Worm (Caenorhabditis elegans) whole organism, L1 larva: ENCODE measurements around the gene C05A2.4.
A peak's percentile ranks its signal among the peaks of the same experiment; 100 is the strongest.

Experiments used
- C04F5.9 ChIP-seq: sonication (generic microtip); optimal IDR thresholded peaks from 2 replicates; lab custom pipeline; 2016; ENCODE audit warnings: missing genetic modification characterization, missing compliant biosample characterization
- C16A3.4 ChIP-seq: fragments of 150-350 bp; optimal IDR thresholded peaks from 2 replicates; lab custom pipeline; 2014; ENCODE audit warnings: missing biosample characterization, missing genetic modification characterization
- ama-1 ChIP-seq: fragments of 150-350 bp; optimal IDR thresholded peaks from 2 replicates; lab custom pipeline; 2014
- blmp-1 ChIP-seq: fragments of 150-350 bp; optimal IDR thresholded peaks from 2 replicates; lab custom pipeline; 2014; ENCODE audit warnings: missing biosample characterization, missing genetic modification characterization
- ceh-63 ChIP-seq: fragments of 200-800 bp; sonication (Bioruptor generic); optimal IDR thresholded peaks from 2 replicates; lab custom pipeline; 2018; ENCODE audit warnings: mild to moderate bottlenecking, missing genetic modification characterization, missing compliant biosample characterization
- ceh-88 ChIP-seq: fragments of 200-800 bp; sonication (Bioruptor generic); IDR thresholded peaks from 2 replicates; pipeline ENCODE4 v1.3.6; 2022; ENCODE audit warnings: missing genetic modification characterization, missing compliant biosample characterization
- efl-1 ChIP-seq, 4 experiments: fragments of 150-350 bp; optimal IDR thresholded peaks in 3 of 4; peaks in 1 of 4; 1 replicate in 1 of 4; 2 replicates in 3 of 4; lab custom pipeline; 2014; ENCODE audit warnings: missing biosample characterization in 2 of 4, missing genetic modification characterization in 2 of 4, missing genetic modification reagents in 2 of 4
- elt-2 ChIP-seq: sonication (generic microtip); optimal IDR thresholded peaks from 2 replicates; lab custom pipeline; 2016; ENCODE audit warnings: missing genetic modification characterization, mild to moderate bottlenecking, inconsistent platforms, missing compliant biosample characterization, missing genetic modification reagents
- elt-3 ChIP-seq, 6 experiments: fragments of 150-350 bp in 1 of 6; sonication (generic microtip); optimal IDR thresholded peaks; 2 replicates each; lab custom pipeline; 2017 to 2018; ENCODE audit warnings: missing biosample characterization in 6 of 6, missing genetic modification characterization in 6 of 6, inconsistent platforms in 1 of 6
- ets-5 ChIP-seq: fragments of 200-800 bp; sonication (Bioruptor generic); IDR thresholded peaks from 2 replicates; pipeline ENCODE4 v1.3.6; 2022; ENCODE audit warnings: missing genetic modification characterization, missing compliant biosample characterization
- fkh-8 ChIP-seq: sonication (generic microtip); optimal IDR thresholded peaks from 2 replicates; lab custom pipeline; 2016; ENCODE audit warnings: mild to moderate bottlenecking, missing genetic modification characterization, missing compliant biosample characterization
- fos-1 ChIP-seq: fragments of 150-350 bp; optimal IDR thresholded peaks from 2 replicates; lab custom pipeline; 2014; ENCODE audit warnings: missing biosample characterization, missing genetic modification characterization
- hlh-4 ChIP-seq: sonication (generic microtip); optimal IDR thresholded peaks from 2 replicates; lab custom pipeline; 2016; ENCODE audit warnings: mild to moderate bottlenecking, missing genetic modification characterization, missing compliant biosample characterization
- hpl-2 ChIP-seq: fragments of 150-350 bp; optimal IDR thresholded peaks from 2 replicates; lab custom pipeline; 2014; ENCODE audit warnings: missing biosample characterization, missing genetic modification reagents, missing genetic modification characterization
- jun-1 ChIP-seq: fragments of 150-350 bp; optimal IDR thresholded peaks from 2 replicates; lab custom pipeline; 2014; ENCODE audit warnings: missing biosample characterization, missing genetic modification reagents, missing genetic modification characterization
- lin-14 ChIP-seq: fragments of 200-800 bp; sonication (Bioruptor generic); optimal IDR thresholded peaks from 2 replicates; lab custom pipeline; 2018; ENCODE audit warnings: mild to moderate bottlenecking, missing genetic modification characterization, moderate library complexity, missing compliant biosample characterization
- lin-35 ChIP-seq, 2 experiments: fragments of 150-350 bp; optimal IDR thresholded peaks; 2 replicates each; lab custom pipeline; 2014; ENCODE audit warnings: missing biosample characterization in 2 of 2, missing genetic modification characterization in 2 of 2, missing genetic modification reagents in 2 of 2
- lsy-2 ChIP-seq, 2 experiments: fragments of 150-350 bp; optimal IDR thresholded peaks; 2 replicates each; lab custom pipeline; 2014; ENCODE audit warnings: missing biosample characterization in 2 of 2, missing genetic modification characterization in 2 of 2
- mdl-1 ChIP-seq, 2 experiments: fragments of 150-350 bp; optimal IDR thresholded peaks; 2 replicates each; lab custom pipeline; 2014 to 2017; ENCODE audit warnings: missing biosample characterization in 2 of 2, missing genetic modification characterization in 2 of 2, inconsistent platforms in 1 of 2
- nhr-11 ChIP-seq: fragments of 150-350 bp; optimal IDR thresholded peaks from 2 replicates; lab custom pipeline; 2014; ENCODE audit warnings: missing biosample characterization, missing genetic modification characterization
- nhr-19 ChIP-seq: fragments of 200-800 bp; sonication (Bioruptor generic); conservative IDR thresholded peaks from 2 replicates; pipeline ENCODE4 v1.3.6; 2022; ENCODE audit warnings: missing genetic modification characterization, missing compliant biosample characterization
- nhr-20 ChIP-seq: sonication (generic microtip); optimal IDR thresholded peaks from 2 replicates; lab custom pipeline; 2016; ENCODE audit warnings: mild to moderate bottlenecking, missing genetic modification characterization, missing compliant biosample characterization
- nhr-237 ChIP-seq: fragments of 150-350 bp; optimal IDR thresholded peaks from 2 replicates; lab custom pipeline; 2014; ENCODE audit warnings: missing biosample characterization, missing genetic modification characterization
- nhr-47 ChIP-seq: sonication (generic microtip); optimal IDR thresholded peaks from 2 replicates; lab custom pipeline; 2016; ENCODE audit warnings: mild to moderate bottlenecking, missing genetic modification characterization, moderate library complexity, missing compliant biosample characterization
- nhr-71 ChIP-seq: sonication (generic microtip); optimal IDR thresholded peaks from 2 replicates; lab custom pipeline; 2016; ENCODE audit warnings: mild to moderate bottlenecking, missing genetic modification characterization, moderate library complexity, missing compliant biosample characterization
- nhr-85 ChIP-seq: sonication (generic microtip); peaks from one replicate; lab custom pipeline; 2016; ENCODE audit warnings: missing genetic modification characterization, inconsistent platforms, missing compliant biosample characterization
- nhr-90 ChIP-seq: sonication (generic microtip); optimal IDR thresholded peaks from 2 replicates; lab custom pipeline; 2016; ENCODE audit warnings: mild to moderate bottlenecking, missing genetic modification characterization, missing compliant biosample characterization; ENCODE audit not compliant: poor library complexity
- skn-1 ChIP-seq: fragments of 150-350 bp; optimal IDR thresholded peaks from 2 replicates; lab custom pipeline; 2014; ENCODE audit warnings: missing biosample characterization, missing genetic modification characterization
- snpc-4 ChIP-seq: fragments of 150-350 bp; optimal IDR thresholded peaks from 2 replicates; lab custom pipeline; 2014; ENCODE audit warnings: missing biosample characterization, missing genetic modification characterization
- snu-23 ChIP-seq: sonication (generic microtip); optimal IDR thresholded peaks from 2 replicates; lab custom pipeline; 2016; ENCODE audit warnings: missing genetic modification characterization, missing compliant biosample characterization
- swsn-7 ChIP-seq: sonication (generic microtip); optimal IDR thresholded peaks from 2 replicates; lab custom pipeline; 2016; ENCODE audit warnings: missing genetic modification characterization, missing compliant biosample characterization
- tbx-2 ChIP-seq: sonication (generic microtip); optimal IDR thresholded peaks from 2 replicates; lab custom pipeline; 2016; ENCODE audit warnings: missing genetic modification characterization, missing compliant biosample characterization
- unc-130 ChIP-seq: fragments of 150-350 bp; optimal IDR thresholded peaks from 2 replicates; lab custom pipeline; 2017; ENCODE audit warnings: missing biosample characterization, missing genetic modification characterization, inconsistent platforms
- unc-62 ChIP-seq: fragments of 150-350 bp; optimal IDR thresholded peaks from 2 replicates; lab custom pipeline; 2014; ENCODE audit warnings: missing biosample characterization, missing genetic modification reagents, missing genetic modification characterization
- xbp-1 ChIP-seq: sonication (generic microtip); optimal IDR thresholded peaks from 2 replicates; lab custom pipeline; 2016; ENCODE audit warnings: missing genetic modification characterization, missing compliant biosample characterization
- zag-1 ChIP-seq: fragments of 150-350 bp; optimal IDR thresholded peaks from 2 replicates; lab custom pipeline; 2014; ENCODE audit warnings: missing biosample characterization, missing genetic modification characterization

Gene C05A2.4

DNA sequence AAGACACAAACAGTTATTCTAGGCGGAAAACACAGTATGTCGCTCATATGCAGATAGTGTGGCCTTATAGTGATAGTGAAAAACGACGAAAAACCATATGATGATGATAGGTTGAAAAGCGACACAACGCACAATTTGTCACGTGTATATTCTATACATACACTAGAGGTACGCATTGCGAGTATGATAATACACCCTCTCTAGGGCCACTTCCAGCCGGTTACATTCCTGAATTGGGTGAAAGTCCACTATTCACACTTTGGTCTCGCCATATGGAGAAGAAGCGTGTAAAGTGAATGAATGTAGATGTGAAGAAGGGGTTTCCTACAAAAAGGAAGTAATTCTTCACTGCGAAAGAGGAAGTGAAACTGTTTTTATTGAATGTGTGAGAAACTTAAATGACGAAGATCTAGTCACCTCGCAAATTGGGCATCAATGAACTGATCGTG, 34.2 kb downstream of the C05A2.4 start:
- peak; percentile 84 for TF ChIP-seq nhr-20 (tag; lab: Kevin White, UChicago)
- TF ChIP-seq jun-1 = peak; percentile 43
- TF ChIP-seq hpl-2 (GFP tag; lab: Kevin White, UChicago) = peak; percentile 21
- TF ChIP-seq elt-3 (tag; optimal IDR thresholded peaks at IDR 0.05; lab: Kevin White, UChicago) = peak in 2 of 6 experiments; percentile 16 to 57
- peak; percentile 50 for TF ChIP-seq nhr-90 (tag; lab: Kevin White, UChicago)
- no peak for TF ChIP-seq ceh-63
- TF ChIP-seq nhr-85 (tag; lab: Kevin White, UChicago) = peak; percentile 85
- peak in 1 of 2 experiments; percentile 36 for TF ChIP-seq lsy-2 (tag; optimal IDR thresholded peaks at IDR 0.05; lab: Kevin White, UChicago)
- TF ChIP-seq mdl-1 (tag; optimal IDR thresholded peaks at IDR 0.05; lab: Kevin White, UChicago) = peak in 1 of 2 experiments; percentile 72
- no peak for TF ChIP-seq efl-1 (optimal IDR thresholded peaks at IDR 0.05; lab: Kevin White, UChicago)
- TF ChIP-seq efl-1 (GFP tag; optimal IDR thresholded peaks at IDR 0.05 in 1 of 2; lab: Kevin White, UChicago) = peak in 1 of 2 experiments; percentile 94
- peak; percentile 12 for TF ChIP-seq C16A3.4 (tag; lab: Kevin White, UChicago)
- TF ChIP-seq ets-5 (GFP tag; lab: Robert Waterston, UW) = no peak
- TF ChIP-seq nhr-237 = no peak
- TF ChIP-seq skn-1 (tag; lab: Kevin White, UChicago) = peak; percentile 12
- TF ChIP-seq lin-35 (GFP tag; optimal IDR thresholded peaks at IDR 0.05; lab: Kevin White, UChicago) = peak in 1 of 2 experiments; percentile 64
- peak; percentile 92 for TF ChIP-seq elt-2 (tag; lab: Kevin White, UChicago)
- TF ChIP-seq lin-14 (GFP tag; lab: Kevin White, UChicago) = peak; percentile 69
- peak; percentile 47 for TF ChIP-seq nhr-47
- no peak for TF ChIP-seq unc-62 (GFP tag; lab: Kevin White, UChicago)
- TF ChIP-seq unc-130 (tag; lab: Kevin White, UChicago) = no peak
- TF ChIP-seq blmp-1 (tag; lab: Kevin White, UChicago) = peak; percentile 68
- TF ChIP-seq nhr-19 = peak; percentile 34
- TF ChIP-seq tbx-2 = peak; percentile 47
- peak; percentile 65 for TF ChIP-seq nhr-71 (tag; lab: Kevin White, UChicago)
- TF ChIP-seq snu-23 (GFP tag; lab: Kevin White, UChicago) = peak; percentile 47

- peak; percentile 57 for TF ChIP-seq nhr-85 (tag; lab: Kevin White, UChicago)
- TF ChIP-seq blmp-1 (tag; lab: Kevin White, UChicago) = peak; percentile 20
- TF ChIP-seq nhr-20 (tag; lab: Kevin White, UChicago) = no peak
Measured at ce11 chrV:10730824-10731416, 35.6 kb downstream of the C05A2.4 start.

DNA sequence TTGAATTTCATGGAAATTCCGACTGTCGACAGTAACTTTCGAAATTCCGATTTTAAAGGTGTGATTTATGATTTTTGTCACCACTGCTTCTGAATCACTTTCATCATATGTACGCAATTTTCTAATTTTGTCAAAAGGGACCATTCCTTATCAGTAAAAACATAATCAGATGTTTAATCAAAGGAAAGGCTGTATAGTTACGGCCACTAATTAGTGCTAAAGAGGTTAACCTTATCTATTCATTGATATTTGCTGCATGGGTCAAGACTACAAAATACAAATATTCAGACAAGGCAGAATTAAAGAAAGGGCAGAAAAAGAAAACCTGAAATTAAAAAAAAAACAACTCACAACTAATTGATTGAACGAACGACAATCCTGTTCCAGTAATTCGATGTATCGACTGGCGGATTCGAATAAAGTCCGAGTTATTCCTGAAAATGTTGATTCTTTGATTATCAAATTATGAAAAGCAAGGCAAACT, 36.8 kb downstream of the C05A2.4 start, which contains the start of gene T28B11.1:
TSS of gene T28B11.1 (minus strand) at position 434 of the 484 bp plus-strand sequence.
- TF ChIP-seq ceh-88 (GFP tag; lab: Robert Waterston, UW) (no peak), efl-1 (optimal IDR thresholded peaks at IDR 0.05; lab: Kevin White, UChicago) (no peak), efl-1 (GFP tag; optimal IDR thresholded peaks at IDR 0.05 in 1 of 2; lab: Kevin White, UChicago) (no peak), fkh-8 (tag; lab: Kevin White, UChicago) (no peak), hpl-2 (GFP tag; lab: Kevin White, UChicago) (no peak), snpc-4 (tag; lab: Kevin White, UChicago) (no peak), zag-1 (tag; lab: Kevin White, UChicago) (no peak), nhr-11 (tag; lab: Kevin White, UChicago) (no peak), ama-1 (lab: Kevin White, UChicago) (no peak), nhr-85 (tag; lab: Kevin White, UChicago) (no peak), fos-1 (tag; lab: Kevin White, UChicago) (no peak), hlh-4 (tag; lab: Kevin White, UChicago) (no peak), elt-2 (tag; lab: Kevin White, UChicago) (peak; percentile 78), xbp-1 (tag; lab: Kevin White, UChicago) (no peak), lin-35 (GFP tag; optimal IDR thresholded peaks at IDR 0.05; lab: Kevin White, UChicago) (peak in 1 of 2 experiments; percentile 3), swsn-7 (tag; lab: Kevin White, UChicago) (no peak), C04F5.9 (tag; lab: Kevin White, UChicago) (no peak), tbx-2 (no peak)
- TF ChIP-seq, all 84 proteins: peak for 2
